Worm (Caenorhabditis elegans) whole organism, late embryonic: ENCODE measurements around the gene ZK1307.1.

Source experiments
- C08G9.2 ChIP-seq: sonication (generic microtip); optimal IDR thresholded peaks from 2 replicates; lab custom pipeline; 2016; ENCODE audit warnings: mild to moderate bottlenecking, missing genetic modification characterization, moderate library complexity, missing compliant biosample characterization
- K02D7.2 ChIP-seq: sonication (generic microtip); optimal IDR thresholded peaks from 2 replicates; lab custom pipeline; 2017; ENCODE audit warnings: mild to moderate bottlenecking, missing genetic modification characterization, missing compliant biosample characterization
- T23F11.4 ChIP-seq: fragments of 200-800 bp; sonication (Bioruptor generic); optimal IDR thresholded peaks from 2 replicates; lab custom pipeline; 2018; ENCODE audit warnings: mild to moderate bottlenecking, missing genetic modification characterization, missing compliant biosample characterization
- ceh-14 ChIP-seq: sonication (generic microtip); optimal IDR thresholded peaks from 2 replicates; lab custom pipeline; 2016; ENCODE audit warnings: missing genotype, missing genetic modification characterization, missing compliant biosample characterization
- ceh-18 ChIP-seq: sonication (generic microtip); optimal IDR thresholded peaks from 2 replicates; lab custom pipeline; 2016; ENCODE audit warnings: missing genetic modification characterization, missing compliant biosample characterization
- ceh-22 ChIP-seq: sonication (generic microtip); optimal IDR thresholded peaks from 2 replicates; lab custom pipeline; 2017; ENCODE audit warnings: missing biosample characterization, missing genetic modification characterization
- ceh-30 ChIP-seq: fragments of 150-350 bp; optimal IDR thresholded peaks from 2 replicates; lab custom pipeline; 2014; ENCODE audit warnings: missing biosample characterization, missing genetic modification characterization
- ceh-34 ChIP-seq: sonication (generic microtip); optimal IDR thresholded peaks from 2 replicates; lab custom pipeline; 2016; ENCODE audit warnings: mild to moderate bottlenecking, missing genetic modification characterization, missing compliant biosample characterization
- dmd-4 ChIP-seq: sonication (generic microtip); optimal IDR thresholded peaks from 2 replicates; lab custom pipeline; 2016; ENCODE audit warnings: borderline replicate concordance, missing genetic modification characterization, missing compliant biosample characterization
- elt-2 ChIP-seq: sonication (generic microtip); optimal IDR thresholded peaks from 2 replicates; lab custom pipeline; 2016; ENCODE audit warnings: missing genetic modification reagents, missing genetic modification characterization, missing compliant biosample characterization
- eyg-1 ChIP-seq: sonication (generic microtip); optimal IDR thresholded peaks from 2 replicates; lab custom pipeline; 2016; ENCODE audit warnings: missing genotype, missing genetic modification characterization, missing compliant biosample characterization
- fkh-6 ChIP-seq: sonication (generic microtip); optimal IDR thresholded peaks from 2 replicates; lab custom pipeline; 2016; ENCODE audit warnings: missing genetic modification characterization, missing compliant biosample characterization
- gmeb-2 ChIP-seq: sonication (generic microtip); optimal IDR thresholded peaks from 2 replicates; lab custom pipeline; 2016; ENCODE audit warnings: missing genetic modification characterization, inconsistent platforms, missing compliant biosample characterization
- hlh-15 ChIP-seq: sonication (generic microtip); optimal IDR thresholded peaks from 2 replicates; lab custom pipeline; 2016; ENCODE audit warnings: missing genetic modification characterization, missing compliant biosample characterization
- hlh-30 ChIP-seq: sonication (generic microtip); optimal IDR thresholded peaks from 2 replicates; lab custom pipeline; 2017; ENCODE audit warnings: antibody characterized with exemption, missing genetic modification characterization, missing compliant biosample characterization; ENCODE audit not compliant: insufficient read depth
- hlh-6 ChIP-seq: sonication (generic microtip); optimal IDR thresholded peaks from 2 replicates; lab custom pipeline; 2016; ENCODE audit warnings: missing genotype, missing genetic modification characterization, missing compliant biosample characterization
- lin-11 ChIP-seq: fragments of 200-800 bp; sonication (Bioruptor generic); optimal IDR thresholded peaks from 2 replicates; lab custom pipeline; 2018; ENCODE audit warnings: mild to moderate bottlenecking, missing genetic modification characterization, missing compliant biosample characterization
- madf-2 ChIP-seq: sonication (generic microtip); optimal IDR thresholded peaks from 2 replicates; lab custom pipeline; 2017; ENCODE audit warnings: missing genetic modification characterization, missing compliant biosample characterization
- mec-3 ChIP-seq: sonication (generic microtip); optimal IDR thresholded peaks from 2 replicates; lab custom pipeline; 2016; ENCODE audit warnings: borderline replicate concordance, missing genetic modification characterization, missing compliant biosample characterization
- nfya-1 ChIP-seq: sonication (generic microtip); optimal IDR thresholded peaks from 2 replicates; lab custom pipeline; 2017; ENCODE audit warnings: missing genetic modification characterization, mild to moderate bottlenecking, missing compliant biosample characterization, antibody characterized with exemption, moderate library complexity
- nhr-11 ChIP-seq: fragments of 150-350 bp; optimal IDR thresholded peaks from 2 replicates; lab custom pipeline; 2014; ENCODE audit warnings: missing biosample characterization, missing genetic modification characterization
- pax-1 ChIP-seq: fragments of 150-350 bp; optimal IDR thresholded peaks from 2 replicates; lab custom pipeline; 2014; ENCODE audit warnings: missing biosample characterization, missing genetic modification characterization
- pha-2 ChIP-seq: sonication (generic microtip); optimal IDR thresholded peaks from 2 replicates; lab custom pipeline; 2017; ENCODE audit warnings: mild to moderate bottlenecking, missing genetic modification characterization, missing compliant biosample characterization
- pha-4 ChIP-seq: fragments of 150-350 bp; optimal IDR thresholded peaks from 2 replicates; lab custom pipeline; 2018; ENCODE audit warnings: missing biosample characterization, missing genetic modification reagents, missing genetic modification characterization
- rnt-1 ChIP-seq: sonication (generic microtip); optimal IDR thresholded peaks from 2 replicates; lab custom pipeline; 2016; ENCODE audit warnings: missing genetic modification characterization, missing compliant biosample characterization
- sdc-2 ChIP-seq: sonication (generic microtip); optimal IDR thresholded peaks from 2 replicates; lab custom pipeline; 2016; ENCODE audit warnings: missing genotype, missing genetic modification characterization, missing compliant biosample characterization
- sox-2 ChIP-seq: fragments of 200-800 bp; sonication (Bioruptor generic); IDR thresholded peaks from 2 replicates; pipeline ENCODE4 v1.3.6; 2022; ENCODE audit warnings: missing genetic modification reagents, missing genetic modification characterization, missing compliant biosample characterization
- sox-4 ChIP-seq: sonication (generic microtip); optimal IDR thresholded peaks from 2 replicates; lab custom pipeline; 2017; ENCODE audit warnings: mild to moderate bottlenecking, missing genetic modification characterization, inconsistent platforms, missing compliant biosample characterization
- syd-9 ChIP-seq: sonication (generic microtip); optimal IDR thresholded peaks from 2 replicates; lab custom pipeline; 2016; ENCODE audit warnings: mild to moderate bottlenecking, missing genetic modification characterization, moderate library complexity, missing compliant biosample characterization
- tbx-2 ChIP-seq: sonication (generic microtip); optimal IDR thresholded peaks from 2 replicates; lab custom pipeline; 2016; ENCODE audit warnings: missing genetic modification characterization, missing compliant biosample characterization
- unc-3 ChIP-seq, 2 experiments: fragments of 200-800 bp in 1 of 2; sonication (Bioruptor generic) in 1 of 2; sonication (generic microtip) in 1 of 2; conservative IDR thresholded peaks in 1 of 2; optimal IDR thresholded peaks in 1 of 2; 2 replicates each; pipeline versions ENCODE4 v1.3.6 to Lab custom; 2016 to 2022; ENCODE audit warnings: missing compliant biosample characterization in 2 of 2, missing genetic modification characterization in 2 of 2, missing genetic modification reagents in 1 of 2
- unc-55 ChIP-seq: sonication (generic microtip); optimal IDR thresholded peaks from 2 replicates; lab custom pipeline; 2017; ENCODE audit warnings: missing biosample characterization, missing genetic modification reagents, missing genetic modification characterization
- ztf-16 ChIP-seq: sonication (generic microtip); optimal IDR thresholded peaks from 2 replicates; lab custom pipeline; 2017; ENCODE audit warnings: missing genetic modification characterization, missing compliant biosample characterization

Gene ZK1307.1

ce11 chrII:9621121-9621520, 34.3 kb downstream of the ZK1307.1 start:
- peak; percentile 83 for TF ChIP-seq ceh-18
- peak; percentile 88 for TF ChIP-seq unc-55
- peak; percentile 26 for TF ChIP-seq nfya-1 (tag; lab: Kevin White, UChicago)
- no peak for TF ChIP-seq lin-11 (tag; lab: Kevin White, UChicago)
- peak; percentile 24 for TF ChIP-seq rnt-1 (tag; lab: Kevin White, UChicago)

ce11 chrII:9620616-9621015, 34.8 kb downstream of the ZK1307.1 start:
- TF ChIP-seq hlh-15 (tag; lab: Kevin White, UChicago) (no peak), elt-2 (tag; lab: Kevin White, UChicago) (no peak), unc-55 (peak; percentile 18), gmeb-2 (no peak), sdc-2 (tag; lab: Kevin White, UChicago) (no peak)

ce11 chrII:9619995-9620535, 35.3 kb downstream of the ZK1307.1 start:
- peak; percentile 67 for TF ChIP-seq nhr-11 (tag; lab: Kevin White, UChicago)
- no peak for TF ChIP-seq unc-3 (GFP tag; conservative IDR thresholded peaks at IDR 0.05; lab: Robert Waterston, UW)
- no peak for TF ChIP-seq unc-3 (tag; optimal IDR thresholded peaks at IDR 0.05; lab: Kevin White, UChicago)

ce11 chrII:9619402-9619862, 35.9 kb downstream of the ZK1307.1 start:
- TF ChIP-seq C08G9.2 (tag; lab: Kevin White, UChicago) = no peak
- TF ChIP-seq pax-1 (tag; lab: Kevin White, UChicago) = no peak
- TF ChIP-seq nfya-1 (tag; lab: Kevin White, UChicago) = peak; percentile 36
- TF ChIP-seq rnt-1 (tag; lab: Kevin White, UChicago) = peak; percentile 20
- TF ChIP-seq madf-2 = peak; percentile 33
- TF ChIP-seq ceh-14 (tag; lab: Kevin White, UChicago) = no peak
- no peak for TF ChIP-seq ceh-30 (tag; lab: Kevin White, UChicago)
- TF ChIP-seq ceh-22 (tag; lab: Kevin White, UChicago) = no peak
- TF ChIP-seq syd-9 (tag; lab: Kevin White, UChicago) = no peak
- TF ChIP-seq unc-55 = peak; percentile 82
- TF ChIP-seq elt-2 (tag; lab: Kevin White, UChicago) = peak; percentile 55
- peak; percentile 29 for TF ChIP-seq tbx-2 (tag; lab: Kevin White, UChicago)
- peak; percentile 63 for TF ChIP-seq ceh-18
- TF ChIP-seq ceh-34 (tag; lab: Kevin White, UChicago) = peak; percentile 89

ce11 chrII:9618759-9619158, 36.6 kb downstream of the ZK1307.1 start:
- no peak for TF ChIP-seq ceh-14 (tag; lab: Kevin White, UChicago)
- no peak for TF ChIP-seq pha-4 (tag; lab: Kevin White, UChicago)
- no peak for TF ChIP-seq sox-2 (GFP tag; lab: Robert Waterston, UW)
- TF ChIP-seq dmd-4 = no peak
- TF ChIP-seq fkh-6 (tag; lab: Kevin White, UChicago) = no peak
- no peak for TF ChIP-seq ztf-16 (tag; lab: Kevin White, UChicago)
- TF ChIP-seq hlh-30 (tag; lab: Kevin White, UChicago) = no peak
- no peak for TF ChIP-seq pha-2 (tag; lab: Kevin White, UChicago)
- no peak for TF ChIP-seq ceh-22 (tag; lab: Kevin White, UChicago)
- no peak for TF ChIP-seq ceh-30 (tag; lab: Kevin White, UChicago)
- TF ChIP-seq T23F11.4 (GFP tag; lab: Kevin White, UChicago) = no peak
- TF ChIP-seq mec-3 (tag; lab: Kevin White, UChicago) = no peak
- no peak for TF ChIP-seq eyg-1
- no peak for TF ChIP-seq hlh-6 (tag; lab: Kevin White, UChicago)
- no peak for TF ChIP-seq sox-4
- TF ChIP-seq elt-2 (tag; lab: Kevin White, UChicago) = no peak
- no peak for TF ChIP-seq K02D7.2 (tag; lab: Kevin White, UChicago)
